Fruit fly (Drosophila melanogaster) whole organism, embryonic: ENCODE measurements around the gene dnc.

ENCODE experiments used
- Ada2b ChIP-seq: fragments of 200-800 bp; sonication (Bioruptor generic); IDR thresholded peaks from 2 replicates; pipeline ENCODE4 v1.3.6; 2022; ENCODE audit warnings: missing biosample characterization, missing genetic modification characterization
- Antp ChIP-seq: fragments of 200-800 bp; sonication (Bioruptor generic); optimal IDR thresholded peaks from 3 replicates; lab custom pipeline; 2016; ENCODE audit warnings: missing biosample characterization, missing genetic modification characterization
- Atf-2 ChIP-seq: fragments of 200-800 bp; sonication (Bioruptor generic); optimal IDR thresholded peaks from 2 replicates; lab custom pipeline; 2016; ENCODE audit warnings: missing biosample characterization, missing genetic modification characterization
- Atf6 ChIP-seq: fragments of 200-800 bp; sonication (Bioruptor generic); IDR thresholded peaks from 2 replicates; pipeline ENCODE4 v1.3.6; 2022; ENCODE audit warnings: missing biosample characterization, missing genetic modification characterization
- CG11398 ChIP-seq: fragments of 200-800 bp; sonication (Bioruptor generic); optimal IDR thresholded peaks from 2 replicates; lab custom pipeline; 2016; ENCODE audit warnings: missing biosample characterization, missing genetic modification characterization
- CG2116 ChIP-seq: fragments of 200-800 bp; sonication (Bioruptor generic); optimal IDR thresholded peaks from 3 replicates; lab custom pipeline; 2018; ENCODE audit warnings: missing biosample characterization, mild to moderate bottlenecking, missing genetic modification characterization
- CG2712 ChIP-seq: fragments of 200-800 bp; optimal IDR thresholded peaks from 3 replicates; lab custom pipeline; 2019; ENCODE audit warnings: missing biosample characterization, mild to moderate bottlenecking, missing genetic modification characterization, moderate library complexity
- CG3838 ChIP-seq: fragments of 200-800 bp; sonication (Bioruptor generic); optimal IDR thresholded peaks from 3 replicates; lab custom pipeline; 2016; ENCODE audit warnings: missing biosample characterization, missing genetic modification characterization
- CG42726 ChIP-seq: fragments of 200-800 bp; sonication (Bioruptor generic); IDR thresholded peaks from 2 replicates; pipeline ENCODE4 v1.3.6; 2022; ENCODE audit warnings: missing biosample characterization, missing genetic modification characterization; ENCODE audit not compliant: partially characterized antibody
- CG5245 ChIP-seq: fragments of 200-800 bp; sonication (Bioruptor generic); optimal IDR thresholded peaks from 3 replicates; lab custom pipeline; 2016; ENCODE audit warnings: missing biosample characterization, missing genetic modification characterization
- CG6272 ChIP-seq: fragments of 200-800 bp; sonication (Bioruptor generic); IDR thresholded peaks from 2 replicates; pipeline ENCODE4 v1.3.6; 2022; ENCODE audit warnings: missing biosample characterization, missing genetic modification characterization
- CG6654 ChIP-seq: fragments of 200-800 bp; sonication (Bioruptor generic); optimal IDR thresholded peaks from 2 replicates; lab custom pipeline; 2017; ENCODE audit warnings: missing biosample characterization, mild to moderate bottlenecking, missing genetic modification characterization
- CG6689 ChIP-seq: fragments of 200-800 bp; sonication (Bioruptor generic); IDR thresholded peaks from 2 replicates; pipeline ENCODE4 v1.3.6; 2022; ENCODE audit warnings: missing biosample characterization, missing genetic modification characterization
- CG6791 ChIP-seq: fragments of 200-800 bp; sonication (Bioruptor generic); IDR thresholded peaks from 3 replicates; pipeline ENCODE4 v1.3.6; 2022; ENCODE audit warnings: missing biosample characterization, missing genetic modification characterization; ENCODE audit not compliant: partially characterized antibody
- CG7372 ChIP-seq: fragments of 200-800 bp; sonication (Bioruptor generic); IDR thresholded peaks from 2 replicates; pipeline ENCODE4 v1.3.6; 2022; ENCODE audit warnings: missing biosample characterization, missing genetic modification characterization
- CG7928 ChIP-seq: fragments of 200-800 bp; sonication (Bioruptor generic); optimal IDR thresholded peaks from 2 replicates; lab custom pipeline; 2017; ENCODE audit warnings: missing biosample characterization, mild to moderate bottlenecking, missing genetic modification characterization
- CG9215 ChIP-seq: fragments of 200-800 bp; sonication (Bioruptor generic); IDR thresholded peaks from 2 replicates; pipeline ENCODE4 v1.3.6; 2022; ENCODE audit warnings: missing biosample characterization, missing genetic modification characterization
- CG9437 ChIP-seq: fragments of 200-800 bp; sonication (Bioruptor generic); optimal IDR thresholded peaks from 2 replicates; lab custom pipeline; 2018; ENCODE audit warnings: missing biosample characterization, mild to moderate bottlenecking, missing genetic modification characterization
- CG9797 ChIP-seq: fragments of 200-800 bp; sonication (Bioruptor generic); optimal IDR thresholded peaks from 3 replicates; lab custom pipeline; 2018; ENCODE audit warnings: missing biosample characterization, mild to moderate bottlenecking, missing genetic modification characterization
- CkIIα-i1 ChIP-seq: fragments of 200-800 bp; sonication (Bioruptor generic); IDR thresholded peaks from 2 replicates; pipeline ENCODE4 v1.3.6; 2022; ENCODE audit warnings: missing biosample characterization, missing genetic modification characterization
- Dad ChIP-seq: fragments of 200-800 bp; sonication (Bioruptor generic); optimal IDR thresholded peaks from 3 replicates; lab custom pipeline; 2016; ENCODE audit warnings: missing biosample characterization, missing genetic modification characterization
- Dll ChIP-seq: fragments of 200-800 bp; sonication (Bioruptor generic); IDR thresholded peaks from 4 replicates; pipeline ENCODE4 v1.3.6; 2022; ENCODE audit warnings: missing biosample characterization, missing genetic modification characterization; ENCODE audit not compliant: partially characterized antibody
- ERR ChIP-seq: fragments of 200-800 bp; sonication (Bioruptor generic); optimal IDR thresholded peaks from 2 replicates; lab custom pipeline; 2016; ENCODE audit warnings: missing biosample characterization, missing genetic modification characterization
- Ets65A ChIP-seq: fragments of 200-800 bp; sonication (Bioruptor generic); peaks from one replicate; lab custom pipeline; 2016; ENCODE audit warnings: missing biosample characterization, missing genetic modification characterization
- Fer2 ChIP-seq: fragments of 200-800 bp; sonication (Bioruptor generic); optimal IDR thresholded peaks from 2 replicates; lab custom pipeline; 2018; ENCODE audit warnings: missing biosample characterization, mild to moderate bottlenecking, missing genetic modification characterization, moderate library complexity
- HLH54F ChIP-seq: fragments of 200-800 bp; sonication (Bioruptor generic); optimal IDR thresholded peaks from 3 replicates; lab custom pipeline; 2016; ENCODE audit warnings: missing biosample characterization, missing genetic modification characterization
- HmgD ChIP-seq: fragments of 200-800 bp; sonication (Bioruptor generic); optimal IDR thresholded peaks from 3 replicates; lab custom pipeline; 2016; ENCODE audit warnings: missing biosample characterization, missing genetic modification characterization
- HmgZ ChIP-seq: fragments of 200-800 bp; sonication (Bioruptor generic); optimal IDR thresholded peaks from 2 replicates; lab custom pipeline; 2018; ENCODE audit warnings: missing biosample characterization, mild to moderate bottlenecking, missing genetic modification characterization
- MESR4 ChIP-seq: fragments of 200-800 bp; sonication (Bioruptor generic); optimal IDR thresholded peaks from 2 replicates; lab custom pipeline; 2018; ENCODE audit warnings: missing biosample characterization, mild to moderate bottlenecking, missing genetic modification characterization, moderate library complexity
- Max ChIP-seq: fragments of 200-800 bp; sonication (Bioruptor generic); optimal IDR thresholded peaks from 2 replicates; lab custom pipeline; 2016; ENCODE audit warnings: missing biosample characterization, mild to moderate bottlenecking, missing genetic modification characterization
- NC2α ChIP-seq: fragments of 200-800 bp; sonication (Bioruptor generic); optimal IDR thresholded peaks from 2 replicates; lab custom pipeline; 2016; ENCODE audit warnings: missing biosample characterization, missing genetic modification characterization
- NC2β ChIP-seq: fragments of 200-800 bp; sonication (Bioruptor generic); optimal IDR thresholded peaks from 2 replicates; lab custom pipeline; 2016; ENCODE audit warnings: missing biosample characterization, missing genetic modification characterization
- Sin3A ChIP-seq: fragments of >200 bp; optimal IDR thresholded peaks from 2 replicates; lab custom pipeline; 2018
- Sry-δ ChIP-seq: fragments of 200-800 bp; sonication (Bioruptor generic); optimal IDR thresholded peaks from 2 replicates; lab custom pipeline; 2016; ENCODE audit warnings: missing biosample characterization, missing genetic modification characterization
- amos ChIP-seq: fragments of 200-800 bp; sonication (Bioruptor generic); IDR thresholded peaks from 2 replicates; pipeline ENCODE4 v1.3.6; 2022; ENCODE audit warnings: missing biosample characterization, missing genetic modification characterization; ENCODE audit not compliant: partially characterized antibody
- ara ChIP-seq: fragments of 200-800 bp; sonication (Bioruptor generic); IDR thresholded peaks from 2 replicates; pipeline ENCODE4 v1.3.6; 2022; ENCODE audit warnings: missing biosample characterization, missing genetic modification characterization
- br ChIP-seq: fragments of >200 bp; optimal IDR thresholded peaks from 2 replicates; lab custom pipeline; 2017
- crp ChIP-seq, 2 experiments: fragments of 200-800 bp; sonication (Bioruptor generic); optimal IDR thresholded peaks; 2 replicates in 1 of 2; 3 replicates in 1 of 2; lab custom pipeline; 2017; ENCODE audit warnings: missing biosample characterization in 2 of 2, missing genetic modification characterization in 2 of 2, mild to moderate bottlenecking in 1 of 2, moderate library complexity in 1 of 2
- fd3F ChIP-seq: fragments of 200-800 bp; sonication (Bioruptor generic); optimal IDR thresholded peaks from 2 replicates; lab custom pipeline; 2018; ENCODE audit warnings: missing biosample characterization, mild to moderate bottlenecking, missing genetic modification characterization, moderate library complexity
- fd96Cb ChIP-seq: fragments of 200-800 bp; sonication (Bioruptor generic); optimal IDR thresholded peaks from 2 replicates; lab custom pipeline; 2018; ENCODE audit warnings: missing biosample characterization, mild to moderate bottlenecking, missing genetic modification characterization, moderate library complexity
- fu2 ChIP-seq: fragments of 200-800 bp; sonication (Bioruptor generic); optimal IDR thresholded peaks from 2 replicates; lab custom pipeline; 2016; ENCODE audit warnings: missing biosample characterization, missing genetic modification characterization
- gfzf ChIP-seq: fragments of 200-800 bp; sonication (Bioruptor generic); optimal IDR thresholded peaks from 2 replicates; lab custom pipeline; 2016; ENCODE audit warnings: missing biosample characterization, mild to moderate bottlenecking, missing genetic modification characterization, moderate library complexity
- gsb ChIP-seq: fragments of 200-800 bp; sonication (Bioruptor generic); IDR thresholded peaks from 2 replicates; pipeline ENCODE4 v1.3.6; 2022; ENCODE audit warnings: missing biosample characterization, missing genetic modification characterization
- knrl ChIP-seq: fragments of 200-800 bp; sonication (Bioruptor generic); IDR thresholded peaks from 3 replicates; pipeline ENCODE4 v1.3.6; 2022; ENCODE audit warnings: missing biosample characterization, missing genetic modification characterization; ENCODE audit not compliant: partially characterized antibody
- lbe ChIP-seq: fragments of 200-800 bp; sonication (Bioruptor generic); optimal IDR thresholded peaks from 2 replicates; lab custom pipeline; 2016; ENCODE audit warnings: missing biosample characterization, mild to moderate bottlenecking, missing genetic modification characterization
- mam ChIP-seq: fragments of 200-800 bp; sonication (Bioruptor generic); optimal IDR thresholded peaks from 3 replicates; lab custom pipeline; 2016; ENCODE audit warnings: missing biosample characterization, missing genetic modification characterization
- mld ChIP-seq: fragments of 200-800 bp; sonication (Bioruptor generic); IDR thresholded peaks from 3 replicates; pipeline ENCODE4 v1.3.6; 2022; ENCODE audit warnings: missing biosample characterization, missing genetic modification characterization; ENCODE audit not compliant: partially characterized antibody
- slou ChIP-seq: fragments of 200-800 bp; sonication (Bioruptor generic); optimal IDR thresholded peaks from 3 replicates; lab custom pipeline; 2016; ENCODE audit warnings: missing biosample characterization, missing genetic modification characterization
- tgo ChIP-seq: fragments of 200-800 bp; sonication (Bioruptor generic); IDR thresholded peaks from 3 replicates; pipeline ENCODE4 v1.3.6; 2022; ENCODE audit warnings: missing biosample characterization, missing genetic modification characterization
- tx ChIP-seq: fragments of 200-800 bp; sonication (Bioruptor generic); optimal IDR thresholded peaks from 2 replicates; lab custom pipeline; 2016; ENCODE audit warnings: missing biosample characterization, missing genetic modification characterization
- wek ChIP-seq: fragments of 200-800 bp; sonication (Bioruptor generic); optimal IDR thresholded peaks from 3 replicates; lab custom pipeline; 2018; ENCODE audit warnings: missing biosample characterization, mild to moderate bottlenecking, missing genetic modification characterization, moderate library complexity
- z ChIP-seq: fragments of 200-800 bp; sonication (Bioruptor generic); IDR thresholded peaks from 3 replicates; pipeline ENCODE4 v1.3.6; 2022; ENCODE audit warnings: missing biosample characterization, missing genetic modification characterization

The dnc gene

dm6 chrX:3355180-3355579 lies 178.9 kb downstream of the dnc start (continued):
- no peak for TF ChIP-seq Dll
- peak; percentile 64 for TF ChIP-seq Ets65A (GFP tag; lab: Kevin White, UChicago)
- TF ChIP-seq CkIIα-i1 (GFP tag; lab: Robert Waterston, UW), result no peak
- TF ChIP-seq slou, result peak; percentile 59
- TF ChIP-seq CG6272 (GFP tag; lab: Robert Waterston, UW), result peak; percentile 58
- TF ChIP-seq HmgZ (tag; lab: Kevin White, UChicago), result peak; percentile 10
- no peak for TF ChIP-seq crp (GFP tag; optimal IDR thresholded peaks at IDR 0.05; lab: Kevin White, UChicago)
- TF ChIP-seq tx (GFP tag; lab: Kevin White, UChicago), result no peak
- peak; percentile 68 for TF ChIP-seq CG5245 (GFP tag; lab: Kevin White, UChicago)
- TF ChIP-seq amos, result no peak
- no peak for TF ChIP-seq CG3838 (GFP tag; lab: Kevin White, UChicago)
- peak; percentile 24 for TF ChIP-seq HLH54F (GFP tag; lab: Kevin White, UChicago)
- no peak for TF ChIP-seq Fer2 (tag; lab: Kevin White, UChicago)
- TF ChIP-seq br (lab: Kevin White, UChicago), result no peak
- TF ChIP-seq CG7928, result no peak
- peak; percentile 83 for TF ChIP-seq CG7372 (GFP tag; lab: Robert Waterston, UW)
- TF ChIP-seq knrl (GFP tag; lab: Robert Waterston, UW), result no peak
- no peak for TF ChIP-seq fu2 (GFP tag; lab: Kevin White, UChicago)
- peak; percentile 59 for TF ChIP-seq CG9437 (GFP tag; lab: Kevin White, UChicago)
- TF ChIP-seq Antp (GFP tag; lab: Kevin White, UChicago), result peak; percentile 23
- TF ChIP-seq CG6654 (GFP tag; lab: Kevin White, UChicago), result peak; percentile 54
- TF ChIP-seq Ada2b (GFP tag; lab: Robert Waterston, UW), result peak; percentile 86
- peak; percentile 92 for TF ChIP-seq ara (GFP tag; lab: Robert Waterston, UW)
- TF ChIP-seq HmgD (GFP tag; lab: Kevin White, UChicago), result no peak
- no peak for TF ChIP-seq MESR4 (GFP tag; lab: Kevin White, UChicago)
- TF ChIP-seq CG2712 (tag; lab: Kevin White, UChicago), result peak; percentile 91
- no peak for TF ChIP-seq CG42726 (GFP tag; lab: Robert Waterston, UW)
- TF ChIP-seq Sry-δ (GFP tag; lab: Kevin White, UChicago), result no peak
- peak; percentile 48 for TF ChIP-seq fd3F (GFP tag; lab: Kevin White, UChicago)
- no peak for TF ChIP-seq CG11398 (GFP tag; lab: Kevin White, UChicago)
- TF ChIP-seq Dad (GFP tag; lab: Kevin White, UChicago), result peak; percentile 12
- TF ChIP-seq mld (GFP tag; lab: Robert Waterston, UW), result no peak
- no peak; the same call in 1 of the 2 replicates for TF ChIP-seq gsb
- TF ChIP-seq CG6791 (GFP tag; lab: Robert Waterston, UW), result no peak
- TF ChIP-seq mam, result peak; percentile 1
- no peak for TF ChIP-seq CG9797 (GFP tag; lab: Kevin White, UChicago)
- TF ChIP-seq Atf6 (GFP tag; lab: Robert Waterston, UW), result peak; percentile 85
- TF ChIP-seq z (GFP tag; lab: Robert Waterston, UW), result 0 out of 3 replicates have a peak, but pooled peaks have one; percentile 12
- TF ChIP-seq NC2β (GFP tag; lab: Kevin White, UChicago), result peak; percentile 41
- peak; percentile 27 for TF ChIP-seq Atf-2 (GFP tag; lab: Kevin White, UChicago)
- TF ChIP-seq CG9215 (GFP tag; lab: Robert Waterston, UW), result peak; percentile 64
- TF ChIP-seq tgo (GFP tag; lab: Robert Waterston, UW), result peak; percentile 81
- TF ChIP-seq Max (GFP tag; lab: Kevin White, UChicago), result peak; percentile 72
- no peak for TF ChIP-seq lbe
- TF ChIP-seq CG6689, result peak; percentile 89
- no peak for TF ChIP-seq Sin3A
- no peak for TF ChIP-seq gfzf
- TF ChIP-seq ERR (GFP tag; lab: Kevin White, UChicago), result no peak
- no peak for TF ChIP-seq wek
- peak; percentile 80 for TF ChIP-seq fd96Cb (tag; lab: Kevin White, UChicago)
- TF ChIP-seq NC2α, result no peak
- peak; percentile 18 for TF ChIP-seq CG2116 (GFP tag; lab: Kevin White, UChicago)
